Fruit fly (Drosophila melanogaster) whole organism, pupa: ENCODE results near the gene CG13896.

Experiments
- CG12605 ChIP-seq: fragments of 200-800 bp; sonication (Bioruptor generic); IDR thresholded peaks from 2 replicates; pipeline ENCODE4 v1.3.6; 2022; ENCODE audit warnings: missing biosample characterization, missing genetic modification characterization
- CG13204 ChIP-seq: fragments of 200-800 bp; sonication (Bioruptor generic); optimal IDR thresholded peaks from 2 replicates; lab custom pipeline; 2018; ENCODE audit warnings: missing biosample characterization, mild to moderate bottlenecking, missing genetic modification characterization, moderate library complexity
- CG34367 ChIP-seq: fragments of 200-800 bp; sonication (Bioruptor generic); optimal IDR thresholded peaks from 2 replicates; lab custom pipeline; 2018; ENCODE audit warnings: missing biosample characterization, mild to moderate bottlenecking, missing genetic modification characterization
- CG8301 ChIP-seq: fragments of 200-800 bp; sonication (Bioruptor generic); optimal IDR thresholded peaks from 2 replicates; lab custom pipeline; 2018; ENCODE audit warnings: missing biosample characterization, mild to moderate bottlenecking, missing genetic modification characterization
- D1 ChIP-seq: fragments of 200-800 bp; sonication (Bioruptor generic); optimal IDR thresholded peaks from 2 replicates; lab custom pipeline; 2018; ENCODE audit warnings: missing biosample characterization, mild to moderate bottlenecking, missing genetic modification characterization, moderate library complexity
- fd96Ca ChIP-seq: fragments of 200-800 bp; sonication (Bioruptor generic); IDR thresholded peaks from 3 replicates; pipeline ENCODE4 v1.3.6; 2022; ENCODE audit warnings: missing biosample characterization, missing genetic modification characterization
- gl ChIP-seq: fragments of 200-800 bp; sonication (Bioruptor generic); optimal IDR thresholded peaks from 2 replicates; lab custom pipeline; 2018; ENCODE audit warnings: missing biosample characterization, mild to moderate bottlenecking, missing genetic modification characterization

dm6 chr3L:681793-682369 lies 29.8 kb downstream of the CG13896 start:
- TF ChIP-seq D1 (no peak), gl (tag; lab: Kevin White, UChicago) (no peak), CG34367 (tag; lab: Kevin White, UChicago) (no peak), CG12605 (GFP tag; lab: Robert Waterston, UW) (no peak), CG8301 (tag; lab: Kevin White, UChicago) (no peak), CG13204 (GFP tag; lab: Kevin White, UChicago) (no peak), fd96Ca (GFP tag; lab: Robert Waterston, UW) (no peak)
